Fruit fly (Drosophila melanogaster): Measurements from ENCODE around the gene CG10657.

CG10657 gene

DNA sequence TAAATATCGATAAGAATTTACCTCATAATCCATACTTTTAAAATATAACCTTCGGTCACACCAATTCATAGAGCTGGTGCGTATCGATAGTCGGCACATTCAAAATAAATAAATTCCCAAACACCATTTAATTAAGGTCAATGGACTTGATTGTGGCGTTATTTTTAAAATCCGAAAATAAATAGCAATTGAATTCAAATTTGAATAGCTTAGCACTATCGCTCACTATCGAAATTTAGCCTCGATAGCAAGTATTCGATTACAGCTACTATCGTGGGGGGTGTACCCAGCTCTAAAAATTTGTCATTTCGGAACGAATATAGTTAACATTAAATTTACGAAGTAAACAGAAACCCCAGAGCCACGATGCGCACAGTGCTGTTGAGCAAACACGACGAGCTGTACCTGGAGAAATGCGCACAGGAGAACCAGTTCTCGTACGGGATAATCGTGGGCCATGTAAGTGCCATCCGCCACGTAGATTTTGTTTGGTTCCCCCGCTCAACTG is 25.5 kb downstream of the CG10657 start, which contains the start of gene CG10616 (continued):
- TF ChIP-seq CG9437 (GFP tag; optimal IDR thresholded peaks at IDR 0.05) = no peak
- no peak for TF ChIP-seq ase (GFP tag; IDR thresholded peaks at IDR 0.05)
- no peak for TF ChIP-seq eve (GFP tag; optimal IDR thresholded peaks at IDR 0.05)
- TF ChIP-seq Abd-B (GFP tag; optimal IDR thresholded peaks at IDR 0.05) = no peak
- no peak for TF ChIP-seq HLH3B (GFP tag; IDR thresholded peaks at IDR 0.05)
- TF ChIP-seq kay (GFP tag; optimal IDR thresholded peaks at IDR 0.05) = no peak
- TF ChIP-seq zfh1 (GFP tag; IDR thresholded peaks at IDR 0.05) = no peak
- TF ChIP-seq CG8924 (tag; optimal IDR thresholded peaks at IDR 0.05) = no peak
- TF ChIP-seq CG18262 (tag; optimal IDR thresholded peaks at IDR 0.05) = peak; percentile 16
- no peak for TF ChIP-seq CG12236 (GFP tag; optimal IDR thresholded peaks at IDR 0.05)
- no peak for TF ChIP-seq salm (tag; optimal IDR thresholded peaks at IDR 0.05)
- no peak for TF ChIP-seq CG10543 (GFP tag; optimal IDR thresholded peaks at IDR 0.05)
- no peak for TF ChIP-seq corto (GFP tag; optimal IDR thresholded peaks at IDR 0.05)
- TF ChIP-seq hb (GFP tag; IDR thresholded peaks at IDR 0.05; ENCODE audit: partially characterized antibody) = peak; percentile 93
- TF ChIP-seq gce (GFP tag; IDR thresholded peaks at IDR 0.05) = no peak
- TF ChIP-seq E2f1 (GFP tag; IDR thresholded peaks at IDR 0.05) = no peak
- no peak for TF ChIP-seq Mrtf (GFP tag; IDR thresholded peaks at IDR 0.05)
- no peak for TF ChIP-seq Asciz (GFP tag; optimal IDR thresholded peaks at IDR 0.05)
- TF ChIP-seq GATAe (GFP tag; conservative IDR thresholded peaks at IDR 0.05) = no peak
- no peak for TF ChIP-seq br (optimal IDR thresholded peaks at IDR 0.05)
- TF ChIP-seq HLHmδ (GFP tag; optimal IDR thresholded peaks at IDR 0.05) = no peak
- no peak for TF ChIP-seq az2 (GFP tag; optimal IDR thresholded peaks at IDR 0.05)
- peak; percentile 94 for TF ChIP-seq CG6791 (GFP tag; IDR thresholded peaks at IDR 0.05; ENCODE audit: partially characterized antibody)
- no peak for TF ChIP-seq bowl (GFP tag; IDR thresholded peaks at IDR 0.05)
- no peak for TF ChIP-seq CG12219 (GFP tag; optimal IDR thresholded peaks at IDR 0.05)
- TF ChIP-seq sima (GFP tag; optimal IDR thresholded peaks at IDR 0.05) = no peak
- no peak for TF ChIP-seq repo (GFP tag; optimal IDR thresholded peaks at IDR 0.05)
- TF ChIP-seq sug (tag; optimal IDR thresholded peaks at IDR 0.05) = peak; percentile 69
- no peak for TF ChIP-seq CG17385 (GFP tag; optimal IDR thresholded peaks at IDR 0.05)
- TF ChIP-seq ci (GFP tag; IDR thresholded peaks at IDR 0.05) = no peak
- TF ChIP-seq D (optimal IDR thresholded peaks at IDR 0.05) = no peak
- no peak for TF ChIP-seq D (GFP tag; optimal IDR thresholded peaks at IDR 0.05)
- TF ChIP-seq CG16863 (GFP tag; optimal IDR thresholded peaks at IDR 0.05) = no peak
- no peak for TF ChIP-seq ham (GFP tag; IDR thresholded peaks at IDR 0.05)
- TF ChIP-seq ro (GFP tag; IDR thresholded peaks at IDR 0.05) = no peak
- no peak for TF ChIP-seq CG9215 (GFP tag; IDR thresholded peaks at IDR 0.05)
- no peak for TF ChIP-seq CG4730 (GFP tag; IDR thresholded peaks at IDR 0.05)
- peak; percentile 95 for TF ChIP-seq CG16813 (GFP tag; IDR thresholded peaks at IDR 0.05; ENCODE audit: partially characterized antibody)
- TF ChIP-seq Hr51 (GFP tag; optimal IDR thresholded peaks at IDR 0.05) = no peak
- no peak for TF ChIP-seq CG4424 (GFP tag; optimal IDR thresholded peaks at IDR 0.05)
- no peak for TF ChIP-seq Xbp1 (GFP tag; optimal IDR thresholded peaks at IDR 0.05)
- TF ChIP-seq CG7357 (GFP tag; IDR thresholded peaks at IDR 0.05) = 0 out of 3 replicates have a peak, but pooled peaks have one; percentile 10
- no peak for TF ChIP-seq CG10147 (GFP tag; optimal IDR thresholded peaks at IDR 0.05)
- TF ChIP-seq CG14050 (GFP tag; IDR thresholded peaks at IDR 0.05) = no peak
- no peak for TF ChIP-seq CG11085 (GFP tag; IDR thresholded peaks at IDR 0.05)
- TF ChIP-seq fu2 (GFP tag; optimal IDR thresholded peaks at IDR 0.05) = no peak
- TF ChIP-seq CG1647 (GFP tag; optimal IDR thresholded peaks at IDR 0.05) = no peak
- peak; percentile 35 for TF ChIP-seq CG3995 (GFP tag; optimal IDR thresholded peaks at IDR 0.05)
- TF ChIP-seq Gug (GFP tag; IDR thresholded peaks at IDR 0.05) = no peak
- no peak for TF ChIP-seq CG3281 (GFP tag; optimal IDR thresholded peaks at IDR 0.05)
- TF ChIP-seq peb (GFP tag; IDR thresholded peaks at IDR 0.05) = no peak
- no peak for TF ChIP-seq jigr1 (GFP tag; IDR thresholded peaks at IDR 0.05)
- TF ChIP-seq MTF-1 (GFP tag; optimal IDR thresholded peaks at IDR 0.05; ENCODE audit: borderline replicate concordance) = no peak

All from whole organism, embryonic.